Worm (Caenorhabditis elegans) whole organism, L4 larva: Measurements from ENCODE around the gene unk-1.
A peak's percentile ranks its signal among the peaks of the same experiment; 100 is the strongest.

Experiments used
- F10B5.3 ChIP-seq: sonication (generic microtip); optimal IDR thresholded peaks from 2 replicates; lab custom pipeline; 2016; ENCODE audit warnings: mild to moderate bottlenecking, missing genetic modification characterization, missing compliant biosample characterization
- F26F4.8 ChIP-seq: fragments of 200-800 bp; sonication (Bioruptor generic); conservative IDR thresholded peaks from 2 replicates; pipeline ENCODE4 v1.3.6; 2022; ENCODE audit warnings: missing genetic modification characterization, missing compliant biosample characterization
- F44E2.7 ChIP-seq: fragments of 200-800 bp; sonication (Bioruptor generic); IDR thresholded peaks from 2 replicates; pipeline ENCODE4 v2.1.2; 2022; ENCODE audit warnings: missing genetic modification characterization, missing compliant biosample characterization
- F49E8.2 ChIP-seq: sonication (generic microtip); optimal IDR thresholded peaks from 2 replicates; lab custom pipeline; 2016; ENCODE audit warnings: missing compliant biosample characterization, mild to moderate bottlenecking, missing genetic modification characterization, borderline replicate concordance
- Y105C5A.15 ChIP-seq: fragments of 200-800 bp; sonication (Bioruptor generic); IDR thresholded peaks from 2 replicates; pipeline ENCODE4 v1.3.6; 2022; ENCODE audit warnings: missing genetic modification characterization, missing compliant biosample characterization
- Y5F2A.4 ChIP-seq: fragments of 200-800 bp; sonication (Bioruptor generic); optimal IDR thresholded peaks from 2 replicates; lab custom pipeline; 2018; ENCODE audit warnings: mild to moderate bottlenecking, missing genetic modification characterization, missing compliant biosample characterization
- ZK546.5 ChIP-seq, 2 experiments: sonication (generic microtip); optimal IDR thresholded peaks; 2 replicates each; lab custom pipeline; 2017; ENCODE audit warnings: missing biosample characterization in 2 of 2, missing genetic modification characterization in 2 of 2
- aha-1 ChIP-seq: fragments of 150-350 bp; peaks from one replicate; lab custom pipeline; 2014; ENCODE audit warnings: missing biosample characterization, missing genetic modification characterization
- attf-4 ChIP-seq: sonication (generic microtip); optimal IDR thresholded peaks from 3 replicates; lab custom pipeline; 2017; ENCODE audit warnings: missing biosample characterization, missing genetic modification characterization
- ceh-20 ChIP-seq: fragments of 200-800 bp; sonication (Bioruptor generic); IDR thresholded peaks from 2 replicates; pipeline ENCODE4 v1.3.6; 2022; ENCODE audit warnings: missing genetic modification reagents, missing genetic modification characterization, missing compliant biosample characterization
- ceh-32 ChIP-seq: sonication (generic microtip); optimal IDR thresholded peaks from 2 replicates; lab custom pipeline; 2016; ENCODE audit warnings: mild to moderate bottlenecking, missing genetic modification characterization, missing compliant biosample characterization; ENCODE audit not compliant: poor library complexity
- ceh-44 ChIP-seq: fragments of 200-800 bp; sonication (Bioruptor generic); IDR thresholded peaks from 2 replicates; pipeline ENCODE4 v1.3.6; 2022; ENCODE audit warnings: missing genetic modification reagents, missing genetic modification characterization, missing compliant biosample characterization
- ceh-62 ChIP-seq: sonication (generic microtip); optimal IDR thresholded peaks from 2 replicates; lab custom pipeline; 2017; ENCODE audit warnings: missing biosample characterization, missing genetic modification characterization
- cey-2 ChIP-seq: sonication (generic microtip); optimal IDR thresholded peaks from 3 replicates; lab custom pipeline; 2017; ENCODE audit warnings: missing genetic modification characterization, mild to moderate bottlenecking, missing compliant biosample characterization, antibody characterized with exemption, borderline replicate concordance; ENCODE audit not compliant: insufficient read depth
- ctbp-1 ChIP-seq: fragments of 200-800 bp; sonication (Bioruptor generic); IDR thresholded peaks from 2 replicates; pipeline ENCODE4 v1.3.6; 2022; ENCODE audit warnings: missing genetic modification reagents, missing genetic modification characterization, missing compliant biosample characterization
- daf-12 ChIP-seq: fragments of 150-350 bp; optimal IDR thresholded peaks from 2 replicates; lab custom pipeline; 2014; ENCODE audit warnings: missing biosample characterization, missing genetic modification reagents, missing genetic modification characterization
- daf-8 ChIP-seq: fragments of 200-800 bp; sonication (Bioruptor generic); IDR thresholded peaks from 2 replicates; pipeline ENCODE4 v1.3.6; 2022; ENCODE audit warnings: missing genetic modification characterization, missing compliant biosample characterization
- duxl-1 ChIP-seq: sonication (generic microtip); optimal IDR thresholded peaks from 2 replicates; lab custom pipeline; 2016; ENCODE audit warnings: mild to moderate bottlenecking, missing genetic modification characterization, moderate library complexity, missing compliant biosample characterization; ENCODE audit not compliant: poor library complexity
- egl-43 ChIP-seq: fragments of 200-800 bp; sonication (Bioruptor generic); IDR thresholded peaks from 2 replicates; pipeline ENCODE4 v1.3.6; 2022; ENCODE audit warnings: missing genetic modification reagents, missing genetic modification characterization, missing compliant biosample characterization
- fkh-10 ChIP-seq: fragments of 150-350 bp; optimal IDR thresholded peaks from 2 replicates; lab custom pipeline; 2014; ENCODE audit warnings: missing biosample characterization, missing genetic modification reagents, missing genetic modification characterization
- gei-8 ChIP-seq: fragments of 200-800 bp; sonication (Bioruptor generic); optimal IDR thresholded peaks from 2 replicates; lab custom pipeline; 2018; ENCODE audit warnings: mild to moderate bottlenecking, missing genetic modification characterization, missing compliant biosample characterization
- hif-1 ChIP-seq, 2 experiments: sonication (generic microtip); optimal IDR thresholded peaks; 2 replicates each; lab custom pipeline; 2016 to 2017; ENCODE audit warnings: missing compliant biosample characterization in 2 of 2, missing genetic modification characterization in 2 of 2, missing genetic modification reagents in 2 of 2, missing genotype in 2 of 2, mild to moderate bottlenecking in 1 of 2
- hlh-30 ChIP-seq: sonication (generic microtip); optimal IDR thresholded peaks from 2 replicates; lab custom pipeline; 2017; ENCODE audit warnings: antibody characterized with exemption, mild to moderate bottlenecking, missing genetic modification characterization, missing compliant biosample characterization; ENCODE audit not compliant: insufficient read depth
- jun-1 ChIP-seq: fragments of 150-350 bp; optimal IDR thresholded peaks from 2 replicates; lab custom pipeline; 2014; ENCODE audit warnings: missing biosample characterization, missing genetic modification reagents, missing genetic modification characterization
- lin-13 ChIP-seq: fragments of 150-350 bp; optimal IDR thresholded peaks from 2 replicates; lab custom pipeline; 2014; ENCODE audit warnings: missing biosample characterization, missing genetic modification reagents, missing genetic modification characterization
- lir-3 ChIP-seq: sonication (generic microtip); optimal IDR thresholded peaks from 2 replicates; lab custom pipeline; 2016; ENCODE audit warnings: mild to moderate bottlenecking, missing genetic modification characterization, missing compliant biosample characterization
- madf-5 ChIP-seq, 2 experiments: fragments of 200-800 bp; sonication (Bioruptor generic); IDR thresholded peaks; 2 replicates each; pipeline ENCODE4 v1.3.6; 2022; ENCODE audit warnings: missing compliant biosample characterization in 2 of 2, missing genetic modification characterization in 2 of 2
- mxl-2 ChIP-seq: fragments of 200-800 bp; sonication (Bioruptor generic); conservative IDR thresholded peaks from 2 replicates; pipeline ENCODE4 v1.3.6; 2022; ENCODE audit warnings: missing genetic modification reagents, missing genetic modification characterization, missing compliant biosample characterization
- nhr-111 ChIP-seq: fragments of 200-800 bp; sonication (Bioruptor generic); optimal IDR thresholded peaks from 2 replicates; lab custom pipeline; 2018; ENCODE audit warnings: mild to moderate bottlenecking, missing genetic modification characterization, missing compliant biosample characterization
- nhr-237 ChIP-seq: sonication (generic microtip); optimal IDR thresholded peaks from 2 replicates; lab custom pipeline; 2017; ENCODE audit warnings: missing biosample characterization, missing genetic modification characterization
- nhr-28 ChIP-seq: fragments of 150-350 bp; optimal IDR thresholded peaks from 2 replicates; lab custom pipeline; 2014; ENCODE audit warnings: missing biosample characterization, missing genetic modification characterization
- nhr-41 ChIP-seq: fragments of 200-800 bp; sonication (Bioruptor generic); IDR thresholded peaks from 2 replicates; pipeline ENCODE4 v1.3.6; 2022; ENCODE audit warnings: missing genetic modification reagents, missing genetic modification characterization, missing compliant biosample characterization
- nhr-48 ChIP-seq: sonication (generic microtip); optimal IDR thresholded peaks from 2 replicates; lab custom pipeline; 2016; ENCODE audit warnings: mild to moderate bottlenecking, missing genetic modification characterization, missing compliant biosample characterization
- nhr-6 ChIP-seq: fragments of 150-350 bp; optimal IDR thresholded peaks from 2 replicates; lab custom pipeline; 2014; ENCODE audit warnings: missing biosample characterization, missing genetic modification characterization
- nhr-76 ChIP-seq: fragments of 150-350 bp; optimal IDR thresholded peaks from 2 replicates; lab custom pipeline; 2014; ENCODE audit warnings: missing biosample characterization, missing genetic modification characterization
- nhr-77 ChIP-seq: fragments of 150-350 bp; optimal IDR thresholded peaks from 2 replicates; lab custom pipeline; 2014; ENCODE audit warnings: missing biosample characterization, missing genetic modification characterization
- pha-4 ChIP-seq, 2 experiments: fragments of 150-350 bp in 1 of 2; fragments of 200-800 bp in 1 of 2; sonication (Bioruptor generic) in 1 of 2; IDR thresholded peaks in 1 of 2; optimal IDR thresholded peaks in 1 of 2; 2 replicates each; pipeline versions ENCODE4 v1.3.6 to Lab custom; 2014 to 2022; ENCODE audit warnings: missing genetic modification characterization in 2 of 2, missing genetic modification reagents in 2 of 2, missing biosample characterization in 1 of 2, missing compliant biosample characterization in 1 of 2
- php-3 ChIP-seq: fragments of 200-800 bp; sonication (Bioruptor generic); IDR thresholded peaks from 2 replicates; pipeline ENCODE4 v1.3.6; 2022; ENCODE audit warnings: missing genetic modification reagents, missing genetic modification characterization, missing compliant biosample characterization
- pqm-1 ChIP-seq: sonication (generic microtip); optimal IDR thresholded peaks from 2 replicates; lab custom pipeline; 2017; ENCODE audit warnings: missing biosample characterization, missing genetic modification characterization
- set-16 ChIP-seq: fragments of 200-800 bp; sonication (Bioruptor generic); IDR thresholded peaks from 2 replicates; pipeline ENCODE4 v1.3.6; 2022; ENCODE audit warnings: missing genetic modification reagents, missing genetic modification characterization, missing compliant biosample characterization
- skn-1 ChIP-seq: fragments of 150-350 bp; optimal IDR thresholded peaks from 2 replicates; lab custom pipeline; 2014; ENCODE audit warnings: missing biosample characterization, missing genetic modification characterization
- snpc-4 ChIP-seq: fragments of 150-350 bp; optimal IDR thresholded peaks from 2 replicates; lab custom pipeline; 2014; ENCODE audit warnings: missing biosample characterization, missing genetic modification characterization
- spr-3 ChIP-seq: fragments of 200-800 bp; sonication (Bioruptor generic); optimal IDR thresholded peaks from 2 replicates; lab custom pipeline; 2018; ENCODE audit warnings: mild to moderate bottlenecking, missing genetic modification characterization, missing compliant biosample characterization
- tag-97 ChIP-seq: fragments of 200-800 bp; sonication (Bioruptor generic); IDR thresholded peaks from 2 replicates; pipeline ENCODE4 v1.3.6; 2022; ENCODE audit warnings: missing genetic modification characterization, missing compliant biosample characterization
- unc-130 ChIP-seq: sonication (generic microtip); optimal IDR thresholded peaks from 2 replicates; lab custom pipeline; 2016; ENCODE audit warnings: missing genetic modification reagents, missing genetic modification characterization, missing compliant biosample characterization
- vab-7 ChIP-seq: fragments of 200-800 bp; sonication (Bioruptor generic); IDR thresholded peaks from 2 replicates; pipeline ENCODE4 v1.3.6; 2022; ENCODE audit warnings: missing genetic modification reagents, missing genetic modification characterization, missing compliant biosample characterization
- zfp-2 ChIP-seq: sonication (generic microtip); optimal IDR thresholded peaks from 2 replicates; lab custom pipeline; 2016; ENCODE audit warnings: mild to moderate bottlenecking, missing genetic modification characterization, missing compliant biosample characterization
- zfp-3 ChIP-seq: fragments of 200-800 bp; sonication (Bioruptor generic); conservative IDR thresholded peaks from 2 replicates; pipeline ENCODE4 v1.3.6; 2022; ENCODE audit warnings: missing genetic modification reagents, missing genetic modification characterization, missing compliant biosample characterization
- zip-2 ChIP-seq: fragments of 150-350 bp; optimal IDR thresholded peaks from 2 replicates; lab custom pipeline; 2014; ENCODE audit warnings: missing biosample characterization, missing genetic modification characterization

unk-1 gene

ce11 chrX:8036219-8036883 is 21.6 kb downstream of the unk-1 start (continued):
- TF ChIP-seq cey-2 (no peak), hif-1 (tag; optimal IDR thresholded peaks at IDR 0.05; lab: Kevin White, UChicago) (peak; percentile 73 to 92), daf-12 (tag; lab: Kevin White, UChicago) (peak; percentile 17), ctbp-1 (GFP tag; lab: Robert Waterston, UW) (peak; percentile 98), lin-13 (peak; percentile 83), F49E8.2 (tag; lab: Kevin White, UChicago) (peak; percentile 4), nhr-76 (tag; lab: Kevin White, UChicago) (peak; percentile 79), zfp-3 (GFP tag; lab: Robert Waterston, UW) (peak; percentile 94), nhr-111 (peak; percentile 43), nhr-28 (peak; percentile 88), hlh-30 (tag; lab: Kevin White, UChicago) (peak; percentile 96), nhr-48 (tag; lab: Kevin White, UChicago) (peak; percentile 97), gei-8 (GFP tag; lab: Kevin White, UChicago) (peak; percentile 90), tag-97 (GFP tag; lab: Robert Waterston, UW) (0 out of 2 replicates have a peak, but pooled peaks have one; percentile 59), fkh-10 (GFP tag; lab: Kevin White, UChicago) (peak; percentile 97), nhr-77 (peak; percentile 100), F44E2.7 (GFP tag; lab: Robert Waterston, UW) (peak; percentile 84; the same call in 1 of the 2 replicates), ceh-44 (peak; percentile 61), lir-3 (tag; lab: Kevin White, UChicago) (peak; percentile 93), pha-4 (GFP tag; IDR thresholded peaks at IDR 0.05; lab: Robert Waterston, UW) (peak; percentile 94), pha-4 (tag; optimal IDR thresholded peaks at IDR 0.05; lab: Kevin White, UChicago) (peak; percentile 81), Y5F2A.4 (peak; percentile 91), unc-130 (GFP tag; lab: Kevin White, UChicago) (no peak), nhr-237 (tag; lab: Kevin White, UChicago) (peak; percentile 86), egl-43 (GFP tag; lab: Robert Waterston, UW) (peak; percentile 90), snpc-4 (tag; lab: Kevin White, UChicago) (no peak), attf-4 (tag; lab: Kevin White, UChicago) (peak; percentile 72), vab-7 (peak; percentile 84), nhr-41 (peak; percentile 43), zip-2 (tag; lab: Kevin White, UChicago) (peak; percentile 97), ceh-20 (GFP tag; lab: Robert Waterston, UW) (peak; percentile 95), daf-8 (GFP tag; lab: Robert Waterston, UW) (peak; percentile 86; the same call in 1 of the 2 replicates), zfp-2 (tag; lab: Kevin White, UChicago) (peak; percentile 84), jun-1 (tag; lab: Kevin White, UChicago) (peak; percentile 98), spr-3 (GFP tag; lab: Kevin White, UChicago) (peak; percentile 96), F10B5.3 (tag; lab: Kevin White, UChicago) (peak; percentile 96), Y105C5A.15 (GFP tag; lab: Robert Waterston, UW) (peak; percentile 59; the same call in 1 of the 2 replicates), F26F4.8 (GFP tag; lab: Robert Waterston, UW) (peak; percentile 70; the same call in 1 of the 2 replicates), set-16 (GFP tag; lab: Robert Waterston, UW) (peak; percentile 24; the same call in 1 of the 2 replicates), php-3 (GFP tag; lab: Robert Waterston, UW) (peak; percentile 98), ceh-62 (tag; lab: Kevin White, UChicago) (peak; percentile 5), ZK546.5 (tag; optimal IDR thresholded peaks at IDR 0.05; lab: Kevin White, UChicago) (peak; percentile 49 to 77), mxl-2 (GFP tag; lab: Robert Waterston, UW) (peak; percentile 90), skn-1 (tag; lab: Kevin White, UChicago) (no peak), pqm-1 (tag; lab: Kevin White, UChicago) (peak; percentile 61), duxl-1 (peak; percentile 98), ceh-32 (tag; lab: Kevin White, UChicago) (peak; percentile 90), aha-1 (tag; lab: Kevin White, UChicago) (peak; percentile 100), nhr-6 (tag; lab: Kevin White, UChicago) (peak; percentile 98), madf-5 (GFP tag; IDR thresholded peaks at IDR 0.05; lab: Robert Waterston, UW) (peak; percentile 69 to 94; a peak in 3 of 4 replicates)
